Worm (Caenorhabditis elegans) whole organism, L1 larva: ENCODE results near the gene F26C11.4.

ENCODE experiments used
- C34B4.2 ChIP-seq: sonication (generic microtip); optimal IDR thresholded peaks from 2 replicates; lab custom pipeline; 2017; ENCODE audit warnings: mild to moderate bottlenecking, missing genetic modification characterization, missing compliant biosample characterization
- F16B12.6 ChIP-seq: fragments of 150-350 bp; optimal IDR thresholded peaks from 2 replicates; lab custom pipeline; 2014; ENCODE audit warnings: missing biosample characterization, missing genetic modification characterization
- Y116A8C.19 ChIP-seq: sonication (generic microtip); optimal IDR thresholded peaks from 2 replicates; lab custom pipeline; 2016; ENCODE audit warnings: missing compliant biosample characterization, missing genetic modification characterization, borderline replicate concordance
- alr-1 ChIP-seq: fragments of 200-800 bp; sonication (Bioruptor generic); optimal IDR thresholded peaks from 2 replicates; lab custom pipeline; 2018; ENCODE audit warnings: borderline replicate concordance, mild to moderate bottlenecking, missing genetic modification characterization, missing compliant biosample characterization
- ama-1 ChIP-seq: fragments of 150-350 bp; optimal IDR thresholded peaks from 2 replicates; lab custom pipeline; 2014
- blmp-1 ChIP-seq: fragments of 150-350 bp; optimal IDR thresholded peaks from 2 replicates; lab custom pipeline; 2014; ENCODE audit warnings: missing biosample characterization, missing genetic modification characterization
- ceh-82 ChIP-seq, 3 experiments: fragments of 150-350 bp in 1 of 3; sonication (generic microtip) in 2 of 3; optimal IDR thresholded peaks; 2 replicates each; lab custom pipeline; 2014 to 2017; ENCODE audit warnings: missing biosample characterization in 3 of 3, missing genetic modification characterization in 3 of 3
- ceh-90 ChIP-seq: sonication (generic microtip); optimal IDR thresholded peaks from 2 replicates; lab custom pipeline; 2016; ENCODE audit warnings: missing genetic modification characterization, missing compliant biosample characterization
- dpl-1 ChIP-seq, 3 experiments: fragments of 150-350 bp in 2 of 3; sonication (generic microtip) in 1 of 3; optimal IDR thresholded peaks; 2 replicates each; lab custom pipeline; 2014 to 2017; ENCODE audit warnings: missing biosample characterization in 3 of 3, missing genetic modification characterization in 3 of 3, missing genetic modification reagents in 3 of 3
- dsc-1 ChIP-seq: sonication (generic microtip); optimal IDR thresholded peaks from 2 replicates; lab custom pipeline; 2016; ENCODE audit warnings: mild to moderate bottlenecking, missing genetic modification characterization, missing compliant biosample characterization
- elt-3 ChIP-seq, 6 experiments: fragments of 150-350 bp in 1 of 6; sonication (generic microtip); optimal IDR thresholded peaks; 2 replicates each; lab custom pipeline; 2017 to 2018; ENCODE audit warnings: missing biosample characterization in 6 of 6, missing genetic modification characterization in 6 of 6, inconsistent platforms in 1 of 6
- ets-5 ChIP-seq: fragments of 200-800 bp; sonication (Bioruptor generic); IDR thresholded peaks from 2 replicates; pipeline ENCODE4 v1.3.6; 2022; ENCODE audit warnings: missing genetic modification characterization, missing compliant biosample characterization
- fkh-8 ChIP-seq: sonication (generic microtip); optimal IDR thresholded peaks from 2 replicates; lab custom pipeline; 2016; ENCODE audit warnings: mild to moderate bottlenecking, missing genetic modification characterization, missing compliant biosample characterization
- hpl-2 ChIP-seq: fragments of 150-350 bp; optimal IDR thresholded peaks from 2 replicates; lab custom pipeline; 2014; ENCODE audit warnings: missing biosample characterization, missing genetic modification reagents, missing genetic modification characterization
- isw-1 ChIP-seq: fragments of 200-800 bp; sonication (Bioruptor generic); IDR thresholded peaks from 2 replicates; pipeline ENCODE4 v1.3.6; 2022; ENCODE audit warnings: missing genetic modification characterization, missing compliant biosample characterization
- jun-1 ChIP-seq: fragments of 150-350 bp; optimal IDR thresholded peaks from 2 replicates; lab custom pipeline; 2014; ENCODE audit warnings: missing biosample characterization, missing genetic modification reagents, missing genetic modification characterization
- lin-14 ChIP-seq: fragments of 200-800 bp; sonication (Bioruptor generic); optimal IDR thresholded peaks from 2 replicates; lab custom pipeline; 2018; ENCODE audit warnings: mild to moderate bottlenecking, missing genetic modification characterization, moderate library complexity, missing compliant biosample characterization
- lin-15B ChIP-seq: fragments of 150-350 bp; sonication (generic microtip); optimal IDR thresholded peaks from 3 replicates; lab custom pipeline; 2014; ENCODE audit warnings: missing biosample characterization, missing genetic modification characterization
- lin-35 ChIP-seq, 2 experiments: fragments of 150-350 bp; optimal IDR thresholded peaks; 2 replicates each; lab custom pipeline; 2014; ENCODE audit warnings: missing biosample characterization in 2 of 2, missing genetic modification characterization in 2 of 2, missing genetic modification reagents in 2 of 2
- lin-39 ChIP-seq: fragments of 150-350 bp; optimal IDR thresholded peaks from 2 replicates; lab custom pipeline; 2014; ENCODE audit warnings: missing biosample characterization, missing genetic modification reagents, missing genetic modification characterization
- lir-3 ChIP-seq: sonication (generic microtip); optimal IDR thresholded peaks from 2 replicates; lab custom pipeline; 2016; ENCODE audit warnings: mild to moderate bottlenecking, missing genetic modification characterization, moderate library complexity, missing compliant biosample characterization; ENCODE audit not compliant: poor library complexity
- lsy-2 ChIP-seq, 2 experiments: fragments of 150-350 bp; optimal IDR thresholded peaks; 2 replicates each; lab custom pipeline; 2014; ENCODE audit warnings: missing biosample characterization in 2 of 2, missing genetic modification characterization in 2 of 2
- mdl-1 ChIP-seq, 2 experiments: fragments of 150-350 bp; optimal IDR thresholded peaks; 2 replicates each; lab custom pipeline; 2014 to 2017; ENCODE audit warnings: missing biosample characterization in 2 of 2, missing genetic modification characterization in 2 of 2, inconsistent platforms in 1 of 2
- nhr-20 ChIP-seq: sonication (generic microtip); optimal IDR thresholded peaks from 2 replicates; lab custom pipeline; 2016; ENCODE audit warnings: mild to moderate bottlenecking, missing genetic modification characterization, missing compliant biosample characterization
- nhr-237 ChIP-seq: fragments of 150-350 bp; optimal IDR thresholded peaks from 2 replicates; lab custom pipeline; 2014; ENCODE audit warnings: missing biosample characterization, missing genetic modification characterization
- nhr-28 ChIP-seq: fragments of 150-350 bp; optimal IDR thresholded peaks from 2 replicates; lab custom pipeline; 2014; ENCODE audit warnings: missing biosample characterization, missing genetic modification characterization
- nhr-47 ChIP-seq: sonication (generic microtip); optimal IDR thresholded peaks from 2 replicates; lab custom pipeline; 2016; ENCODE audit warnings: mild to moderate bottlenecking, missing genetic modification characterization, moderate library complexity, missing compliant biosample characterization
- nhr-71 ChIP-seq: sonication (generic microtip); optimal IDR thresholded peaks from 2 replicates; lab custom pipeline; 2016; ENCODE audit warnings: mild to moderate bottlenecking, missing genetic modification characterization, moderate library complexity, missing compliant biosample characterization
- nhr-76 ChIP-seq: sonication (generic microtip); optimal IDR thresholded peaks from 2 replicates; lab custom pipeline; 2017; ENCODE audit warnings: missing biosample characterization, missing genetic modification characterization
- nhr-85 ChIP-seq: sonication (generic microtip); peaks from one replicate; lab custom pipeline; 2016; ENCODE audit warnings: missing genetic modification characterization, inconsistent platforms, missing compliant biosample characterization
- pqm-1 ChIP-seq: sonication (generic microtip); optimal IDR thresholded peaks from 3 replicates; lab custom pipeline; 2017; ENCODE audit warnings: missing biosample characterization, missing genetic modification characterization
- rnt-1 ChIP-seq: sonication (generic microtip); optimal IDR thresholded peaks from 2 replicates; lab custom pipeline; 2016; ENCODE audit warnings: mild to moderate bottlenecking, missing genetic modification characterization, moderate library complexity, missing compliant biosample characterization
- skn-1 ChIP-seq: fragments of 150-350 bp; optimal IDR thresholded peaks from 2 replicates; lab custom pipeline; 2014; ENCODE audit warnings: missing biosample characterization, missing genetic modification characterization
- snpc-4 ChIP-seq: fragments of 150-350 bp; optimal IDR thresholded peaks from 2 replicates; lab custom pipeline; 2014; ENCODE audit warnings: missing biosample characterization, missing genetic modification characterization
- sox-4 ChIP-seq: sonication (generic microtip); optimal IDR thresholded peaks from 2 replicates; lab custom pipeline; 2016; ENCODE audit warnings: missing genetic modification characterization, missing compliant biosample characterization
- sptf-1 ChIP-seq: fragments of 150-350 bp; optimal IDR thresholded peaks from 2 replicates; lab custom pipeline; 2014; ENCODE audit warnings: missing biosample characterization, missing genetic modification characterization
- tbx-2 ChIP-seq: sonication (generic microtip); optimal IDR thresholded peaks from 2 replicates; lab custom pipeline; 2016; ENCODE audit warnings: missing genetic modification characterization, missing compliant biosample characterization
- tlp-1 ChIP-seq: fragments of 150-350 bp; optimal IDR thresholded peaks from 2 replicates; lab custom pipeline; 2014; ENCODE audit warnings: missing biosample characterization, missing genetic modification characterization
- unc-62 ChIP-seq: fragments of 150-350 bp; optimal IDR thresholded peaks from 2 replicates; lab custom pipeline; 2014; ENCODE audit warnings: missing biosample characterization, missing genetic modification reagents, missing genetic modification characterization
- unc-98 ChIP-seq: fragments of 200-800 bp; sonication (Bioruptor generic); IDR thresholded peaks from 2 replicates; pipeline ENCODE4 v1.3.6; 2022; ENCODE audit warnings: missing genetic modification characterization, missing compliant biosample characterization
- zag-1 ChIP-seq: fragments of 150-350 bp; optimal IDR thresholded peaks from 2 replicates; lab custom pipeline; 2014; ENCODE audit warnings: missing biosample characterization, missing genetic modification characterization

The F26C11.4 gene

ce11 chrII:9931012-9931411, 14.9 kb upstream of the F26C11.4 start (continued):
- TF ChIP-seq lin-39 (no peak), lin-15B (peak; percentile 48), Y116A8C.19 (tag; lab: Kevin White, UChicago) (no peak), skn-1 (tag; lab: Kevin White, UChicago) (no peak), nhr-71 (tag; lab: Kevin White, UChicago) (peak; percentile 82), tlp-1 (no peak), pqm-1 (tag; lab: Kevin White, UChicago) (no peak), unc-62 (GFP tag; lab: Kevin White, UChicago) (no peak), sox-4 (tag; lab: Kevin White, UChicago) (no peak), ceh-90 (tag; lab: Kevin White, UChicago) (peak; percentile 68), tbx-2 (tag; lab: Kevin White, UChicago) (peak; percentile 68), snpc-4 (tag; lab: Kevin White, UChicago) (no peak), rnt-1 (peak; percentile 84), fkh-8 (peak; percentile 57), jun-1 (tag; lab: Kevin White, UChicago) (peak; percentile 18), blmp-1 (no peak), dsc-1 (peak; percentile 35), isw-1 (GFP tag; lab: Robert Waterston, UW) (peak; percentile 63), nhr-47 (tag; lab: Kevin White, UChicago) (peak; percentile 68), sptf-1 (tag; lab: Kevin White, UChicago) (no peak), zag-1 (tag; lab: Kevin White, UChicago) (no peak), nhr-237 (tag; lab: Kevin White, UChicago) (no peak), nhr-85 (tag; lab: Kevin White, UChicago) (peak; percentile 63), nhr-20 (peak; percentile 46), mdl-1 (tag; optimal IDR thresholded peaks at IDR 0.05; lab: Kevin White, UChicago) (peak in 1 of 2 experiments; percentile 1), unc-98 (GFP tag; lab: Robert Waterston, UW) (peak; percentile 55; the same call in 1 of the 2 replicates), ceh-82 (tag; optimal IDR thresholded peaks at IDR 0.05; lab: Kevin White, UChicago) (peak in 1 of 3 experiments; percentile 18), dpl-1 (GFP tag; optimal IDR thresholded peaks at IDR 0.05; lab: Kevin White, UChicago) (peak; percentile 25 to 45 (median 37)), nhr-76 (tag; lab: Kevin White, UChicago) (no peak), alr-1 (no peak), elt-3 (tag; optimal IDR thresholded peaks at IDR 0.05; lab: Kevin White, UChicago) (no peak), hpl-2 (GFP tag; lab: Kevin White, UChicago) (no peak), C34B4.2 (tag; lab: Kevin White, UChicago) (no peak), lsy-2 (tag; optimal IDR thresholded peaks at IDR 0.05; lab: Kevin White, UChicago) (peak; percentile 24 to 57), lin-14 (GFP tag; lab: Kevin White, UChicago) (peak; percentile 82), ets-5 (GFP tag; lab: Robert Waterston, UW) (no peak), lin-35 (GFP tag; optimal IDR thresholded peaks at IDR 0.05; lab: Kevin White, UChicago) (peak; percentile 33 to 41), lir-3 (tag; lab: Kevin White, UChicago) (peak; percentile 78), ama-1 (lab: Kevin White, UChicago) (no peak)

- TF ChIP-seq F16B12.6 (tag; lab: Kevin White, UChicago) (no peak), nhr-28 (tag; lab: Kevin White, UChicago) (no peak), tlp-1 (no peak), Y116A8C.19 (tag; lab: Kevin White, UChicago) (no peak)
Measured at ce11 chrII:9928470-9928869, 12.4 kb upstream of the F26C11.4 start.
